Worm (Caenorhabditis elegans) whole organism, midembryonic: ENCODE measurements around the gene C06A12.3.

Experiments used
- T22C8.4 ChIP-seq: fragments of 200-800 bp; sonication (Bioruptor generic); IDR thresholded peaks from 2 replicates; pipeline ENCODE4 v1.3.6; 2022; ENCODE audit warnings: missing genetic modification characterization, missing compliant biosample characterization
- cog-1 ChIP-seq: sonication (generic microtip); optimal IDR thresholded peaks from 2 replicates; lab custom pipeline; 2016; ENCODE audit warnings: missing genetic modification characterization, missing compliant biosample characterization
- flt-1 ChIP-seq: fragments of 200-800 bp; sonication (Bioruptor generic); IDR thresholded peaks from 2 replicates; pipeline ENCODE4 v1.3.6; 2022; ENCODE audit warnings: missing genetic modification characterization, missing compliant biosample characterization
- klf-2 ChIP-seq: fragments of 200-800 bp; sonication (Bioruptor generic); conservative IDR thresholded peaks from 2 replicates; pipeline ENCODE4 v1.3.6; 2022; ENCODE audit warnings: missing genetic modification reagents, missing genetic modification characterization, missing compliant biosample characterization
- med-1 ChIP-seq: sonication (generic microtip); optimal IDR thresholded peaks from 2 replicates; lab custom pipeline; 2017; ENCODE audit warnings: missing genetic modification characterization, mild to moderate bottlenecking, missing compliant biosample characterization, antibody characterized with exemption, missing genetic modification reagents; ENCODE audit not compliant: insufficient read depth
- ref-1 ChIP-seq: fragments of 200-800 bp; sonication (Bioruptor generic); conservative IDR thresholded peaks from 2 replicates; pipeline ENCODE4 v1.3.6; 2022; ENCODE audit warnings: missing genetic modification reagents, missing genetic modification characterization, missing compliant biosample characterization
- tab-1 ChIP-seq: fragments of 200-800 bp; sonication (Bioruptor generic); IDR thresholded peaks from 2 replicates; pipeline ENCODE4 v1.3.6; 2022; ENCODE audit warnings: missing genetic modification characterization, missing compliant biosample characterization
- ztf-23 ChIP-seq: fragments of 200-800 bp; sonication (Bioruptor generic); IDR thresholded peaks from 2 replicates; pipeline ENCODE4 v1.3.6; 2022; ENCODE audit warnings: missing genetic modification reagents, missing genetic modification characterization, missing compliant biosample characterization
- ztf-29 ChIP-seq: fragments of 200-800 bp; sonication (Bioruptor generic); IDR thresholded peaks from 2 replicates; pipeline ENCODE4 v1.3.6; 2022; ENCODE audit warnings: missing genetic modification reagents, missing genetic modification characterization, missing compliant biosample characterization

Gene C06A12.3

ce11 chrIV:17463108-17463608, 35.6 kb downstream of the C06A12.3 start, which contains the start of gene F11E6.10:
Gene F11E6.10, minus strand, starts transcription at chrIV:17463158.
- TF ChIP-seq klf-2 (GFP tag; lab: Robert Waterston, UW) (no peak), cog-1 (tag; lab: Kevin White, UChicago) (no peak), flt-1 (GFP tag; lab: Robert Waterston, UW) (no peak), tab-1 (GFP tag; lab: Robert Waterston, UW) (no peak)

- TF ChIP-seq med-1 (no peak), T22C8.4 (no peak), flt-1 (GFP tag; lab: Robert Waterston, UW) (no peak), ztf-23 (GFP tag; lab: Robert Waterston, UW) (no peak), ztf-29 (no peak), klf-2 (GFP tag; lab: Robert Waterston, UW) (no peak), tab-1 (GFP tag; lab: Robert Waterston, UW) (no peak), ref-1 (GFP tag; lab: Robert Waterston, UW) (no peak), cog-1 (tag; lab: Kevin White, UChicago) (no peak)
Measured at ce11 chrIV:17465886-17466285, 38.4 kb downstream of the C06A12.3 start, which contains the start of gene F11E6.6. Gene F11E6.6, minus strand, starts transcription at chrIV:17465986.

ce11 chrIV:17467325-17467724, 39.8 kb downstream of the C06A12.3 start, which contains the start of gene elo-2:
Gene elo-2, minus strand, starts transcription at chrIV:17467408.
- TF ChIP-seq cog-1 (tag; lab: Kevin White, UChicago) (no peak), tab-1 (GFP tag; lab: Robert Waterston, UW) (no peak), ref-1 (GFP tag; lab: Robert Waterston, UW) (no peak), flt-1 (GFP tag; lab: Robert Waterston, UW) (no peak)

ce11 chrIV:17467825-17468224, 40.3 kb downstream of the C06A12.3 start:
- no peak for TF ChIP-seq T22C8.4
- TF ChIP-seq ref-1 (GFP tag; lab: Robert Waterston, UW) = no peak
- TF ChIP-seq tab-1 (GFP tag; lab: Robert Waterston, UW) = no peak
- no peak for TF ChIP-seq klf-2 (GFP tag; lab: Robert Waterston, UW)
- TF ChIP-seq ztf-29 = no peak
- no peak for TF ChIP-seq cog-1 (tag; lab: Kevin White, UChicago)
- TF ChIP-seq med-1 = no peak
- no peak for TF ChIP-seq ztf-23 (GFP tag; lab: Robert Waterston, UW)
- no peak for TF ChIP-seq flt-1 (GFP tag; lab: Robert Waterston, UW)

- TF ChIP-seq T22C8.4 = no peak
- no peak for TF ChIP-seq klf-2 (GFP tag; lab: Robert Waterston, UW)
- TF ChIP-seq ztf-29 = no peak
- TF ChIP-seq ref-1 (GFP tag; lab: Robert Waterston, UW) = no peak
- TF ChIP-seq tab-1 (GFP tag; lab: Robert Waterston, UW) = no peak
- TF ChIP-seq flt-1 (GFP tag; lab: Robert Waterston, UW) = no peak
Measured at ce11 chrIV:17470096-17470602, 42.6 kb downstream of the C06A12.3 start, which contains the start of gene F11E6.4. Gene F11E6.4, minus strand, starts transcription at chrIV:17470354.

ce11 chrIV:17471870-17472459, 44.4 kb downstream of the C06A12.3 start, which contains the start of gene epic-1:
Gene epic-1, minus strand, starts transcription at chrIV:17471920.
- no peak for TF ChIP-seq ztf-29
- no peak for TF ChIP-seq T22C8.4
- TF ChIP-seq klf-2 (GFP tag; lab: Robert Waterston, UW) = no peak
- no peak for TF ChIP-seq tab-1 (GFP tag; lab: Robert Waterston, UW)
- no peak for TF ChIP-seq med-1
- TF ChIP-seq ref-1 (GFP tag; lab: Robert Waterston, UW) = no peak
- no peak for TF ChIP-seq cog-1 (tag; lab: Kevin White, UChicago)
- TF ChIP-seq flt-1 (GFP tag; lab: Robert Waterston, UW) = no peak
- no peak for TF ChIP-seq ztf-23 (GFP tag; lab: Robert Waterston, UW)

- no peak for TF ChIP-seq ref-1 (GFP tag; lab: Robert Waterston, UW)
- TF ChIP-seq klf-2 (GFP tag; lab: Robert Waterston, UW) = no peak
- no peak for TF ChIP-seq ztf-23 (GFP tag; lab: Robert Waterston, UW)
- TF ChIP-seq tab-1 (GFP tag; lab: Robert Waterston, UW) = no peak
- no peak for TF ChIP-seq T22C8.4
- TF ChIP-seq ztf-29 = no peak
- TF ChIP-seq cog-1 (tag; lab: Kevin White, UChicago) = no peak
- no peak for TF ChIP-seq med-1
- TF ChIP-seq flt-1 (GFP tag; lab: Robert Waterston, UW) = no peak
Measured at ce11 chrIV:17473034-17473433, 45.5 kb downstream of the C06A12.3 start, which contains the start of gene gba-3. Gene gba-3, plus strand, starts transcription at chrIV:17473334.

ce11 chrIV:17474047-17474446, 46.5 kb downstream of the C06A12.3 start:
- TF ChIP-seq ztf-23 (GFP tag; lab: Robert Waterston, UW) (no peak), T22C8.4 (no peak), ref-1 (GFP tag; lab: Robert Waterston, UW) (no peak), klf-2 (GFP tag; lab: Robert Waterston, UW) (no peak), med-1 (no peak), flt-1 (GFP tag; lab: Robert Waterston, UW) (no peak), ztf-29 (no peak), cog-1 (tag; lab: Kevin White, UChicago) (no peak), tab-1 (GFP tag; lab: Robert Waterston, UW) (no peak)

- TF ChIP-seq T22C8.4 = no peak
- TF ChIP-seq ztf-29 = no peak
- no peak for TF ChIP-seq ztf-23 (GFP tag; lab: Robert Waterston, UW)
- no peak for TF ChIP-seq cog-1 (tag; lab: Kevin White, UChicago)
- TF ChIP-seq tab-1 (GFP tag; lab: Robert Waterston, UW) = no peak
- no peak for TF ChIP-seq med-1
- TF ChIP-seq klf-2 (GFP tag; lab: Robert Waterston, UW) = no peak
- TF ChIP-seq flt-1 (GFP tag; lab: Robert Waterston, UW) = no peak
- TF ChIP-seq ref-1 (GFP tag; lab: Robert Waterston, UW) = no peak
Measured at ce11 chrIV:17475242-17475641, 47.7 kb downstream of the C06A12.3 start, which contains the start of gene F11E6.9. Gene F11E6.9, minus strand, starts transcription at chrIV:17475342.
